Worm (Caenorhabditis elegans) whole organism, L2 larva: Measurements from ENCODE around the gene aipr-1.

Experiments used
- C34F6.9 ChIP-seq: fragments of 150-350 bp; optimal IDR thresholded peaks from 2 replicates; lab custom pipeline; 2014; ENCODE audit warnings: missing biosample characterization, missing genetic modification characterization
- F13H6.1 ChIP-seq: sonication (generic microtip); optimal IDR thresholded peaks from 2 replicates; lab custom pipeline; 2016; ENCODE audit warnings: missing genetic modification characterization, missing compliant biosample characterization
- Y55F3AM.14 ChIP-seq: fragments of 200-800 bp; sonication (Bioruptor generic); optimal IDR thresholded peaks from 2 replicates; lab custom pipeline; 2018; ENCODE audit warnings: mild to moderate bottlenecking, missing genetic modification characterization, missing compliant biosample characterization
- ZK546.5 ChIP-seq: sonication (generic microtip); optimal IDR thresholded peaks from 2 replicates; lab custom pipeline; 2017; ENCODE audit warnings: missing biosample characterization, missing genetic modification characterization
- alr-1 ChIP-seq: fragments of 150-350 bp; optimal IDR thresholded peaks from 2 replicates; lab custom pipeline; 2014; ENCODE audit warnings: missing biosample characterization, missing genetic modification characterization
- aly-2 ChIP-seq: fragments of 150-350 bp; optimal IDR thresholded peaks from 2 replicates; lab custom pipeline; 2014; ENCODE audit warnings: missing biosample characterization, missing genetic modification characterization
- ama-1 ChIP-seq: fragments of 150-350 bp; optimal IDR thresholded peaks from 2 replicates; lab custom pipeline; 2018; ENCODE audit warnings: inconsistent platforms
- blmp-1 ChIP-seq: sonication (generic microtip); optimal IDR thresholded peaks from 2 replicates; lab custom pipeline; 2017; ENCODE audit warnings: missing genetic modification characterization, mild to moderate bottlenecking, missing compliant biosample characterization, antibody characterized with exemption, moderate library complexity; ENCODE audit not compliant: insufficient read depth
- ceh-16 ChIP-seq: fragments of 150-350 bp; optimal IDR thresholded peaks from 2 replicates; lab custom pipeline; 2014; ENCODE audit warnings: missing biosample characterization, missing genetic modification characterization
- crh-2 ChIP-seq: sonication (generic microtip); optimal IDR thresholded peaks from 2 replicates; lab custom pipeline; 2017; ENCODE audit warnings: missing biosample characterization, missing genetic modification characterization
- dmd-4 ChIP-seq: sonication (generic microtip); optimal IDR thresholded peaks from 2 replicates; lab custom pipeline; 2017; ENCODE audit warnings: missing biosample characterization, missing genetic modification characterization
- egl-27 ChIP-seq: sonication (generic microtip); optimal IDR thresholded peaks from 3 replicates; lab custom pipeline; 2017; ENCODE audit warnings: missing biosample characterization, missing genetic modification reagents, missing genetic modification characterization
- elt-1 ChIP-seq: fragments of 150-350 bp; optimal IDR thresholded peaks from 2 replicates; lab custom pipeline; 2014; ENCODE audit warnings: missing biosample characterization, missing genetic modification characterization
- elt-3 ChIP-seq: sonication (generic microtip); optimal IDR thresholded peaks from 2 replicates; lab custom pipeline; 2017; ENCODE audit warnings: missing biosample characterization, missing genetic modification characterization
- fos-1 ChIP-seq: fragments of 150-350 bp; optimal IDR thresholded peaks from 2 replicates; lab custom pipeline; 2014; ENCODE audit warnings: missing biosample characterization, missing genetic modification characterization
- gmeb-1 ChIP-seq: fragments of 150-350 bp; optimal IDR thresholded peaks from 2 replicates; lab custom pipeline; 2014; ENCODE audit warnings: missing biosample characterization, missing genetic modification characterization
- lin-11 ChIP-seq: fragments of 150-350 bp; sonication (generic microtip); optimal IDR thresholded peaks from 2 replicates; lab custom pipeline; 2014; ENCODE audit warnings: missing biosample characterization, missing genetic modification characterization, inconsistent platforms, mixed read lengths
- lin-13 ChIP-seq: fragments of 150-350 bp; optimal IDR thresholded peaks from 2 replicates; lab custom pipeline; 2014; ENCODE audit warnings: missing biosample characterization, missing genetic modification reagents, missing genetic modification characterization
- lin-39 ChIP-seq: fragments of 150-350 bp; optimal IDR thresholded peaks from 2 replicates; lab custom pipeline; 2014; ENCODE audit warnings: missing biosample characterization, missing genetic modification reagents, missing genetic modification characterization
- lsy-2 ChIP-seq, 2 experiments: fragments of 150-350 bp in 1 of 2; sonication (generic microtip) in 1 of 2; optimal IDR thresholded peaks; 2 replicates each; lab custom pipeline; 2014 to 2017; ENCODE audit warnings: missing biosample characterization in 2 of 2, missing genetic modification characterization in 2 of 2
- mab-5 ChIP-seq: fragments of 150-350 bp; optimal IDR thresholded peaks from 2 replicates; lab custom pipeline; 2014; ENCODE audit warnings: missing biosample characterization, missing genetic modification characterization
- mbf-1 ChIP-seq: sonication (generic microtip); optimal IDR thresholded peaks from 2 replicates; lab custom pipeline; 2017; ENCODE audit warnings: missing biosample characterization, missing genetic modification characterization
- nhr-10 ChIP-seq: sonication (generic microtip); optimal IDR thresholded peaks from 2 replicates; lab custom pipeline; 2017; ENCODE audit warnings: missing biosample characterization, missing genetic modification characterization
- nhr-11 ChIP-seq: fragments of 150-350 bp; optimal IDR thresholded peaks from 2 replicates; lab custom pipeline; 2014; ENCODE audit warnings: missing biosample characterization, missing genetic modification characterization
- nhr-12 ChIP-seq: fragments of 150-350 bp; optimal IDR thresholded peaks from 2 replicates; lab custom pipeline; 2014; ENCODE audit warnings: missing biosample characterization, missing genetic modification characterization
- nhr-129 ChIP-seq: fragments of 150-350 bp; optimal IDR thresholded peaks from 2 replicates; lab custom pipeline; 2014; ENCODE audit warnings: missing biosample characterization, missing genetic modification characterization
- nhr-21 ChIP-seq: fragments of 150-350 bp; optimal IDR thresholded peaks from 2 replicates; lab custom pipeline; 2014; ENCODE audit warnings: missing biosample characterization, missing genetic modification characterization
- nhr-23 ChIP-seq: fragments of 150-350 bp; optimal IDR thresholded peaks from 2 replicates; lab custom pipeline; 2014; ENCODE audit warnings: missing biosample characterization, missing genetic modification reagents, missing genetic modification characterization
- nhr-237 ChIP-seq: fragments of 150-350 bp; optimal IDR thresholded peaks from 2 replicates; lab custom pipeline; 2014; ENCODE audit warnings: missing biosample characterization, missing genetic modification characterization
- nhr-25 ChIP-seq: fragments of 150-350 bp; sonication (generic microtip); optimal IDR thresholded peaks from 3 replicates; lab custom pipeline; 2014; ENCODE audit warnings: missing biosample characterization, missing genetic modification characterization
- nhr-6 ChIP-seq: fragments of 150-350 bp; optimal IDR thresholded peaks from 2 replicates; lab custom pipeline; 2014; ENCODE audit warnings: missing biosample characterization, missing genetic modification characterization
- peb-1 ChIP-seq: fragments of 150-350 bp; optimal IDR thresholded peaks from 2 replicates; lab custom pipeline; 2014; ENCODE audit warnings: missing biosample characterization, missing genetic modification characterization
- sem-4 ChIP-seq: fragments of 150-350 bp; optimal IDR thresholded peaks from 2 replicates; lab custom pipeline; 2014; ENCODE audit warnings: missing biosample characterization, missing genetic modification reagents, missing genetic modification characterization
- skn-1 ChIP-seq: sonication (generic microtip); optimal IDR thresholded peaks from 2 replicates; lab custom pipeline; 2017; ENCODE audit warnings: missing biosample characterization, missing genetic modification characterization
- sma-3 ChIP-seq: sonication (generic microtip); optimal IDR thresholded peaks from 2 replicates; lab custom pipeline; 2016; ENCODE audit warnings: missing genetic modification reagents, missing genetic modification characterization, missing compliant biosample characterization
- sma-9 ChIP-seq, 2 experiments: fragments of 150-350 bp in 1 of 2; sonication (generic microtip) in 1 of 2; optimal IDR thresholded peaks; 2 replicates each; lab custom pipeline; 2014 to 2016; ENCODE audit warnings: missing genetic modification characterization in 2 of 2, mild to moderate bottlenecking in 1 of 2, missing biosample characterization in 1 of 2, missing compliant biosample characterization in 1 of 2, missing genetic modification reagents in 1 of 2, moderate library complexity in 1 of 2
- snpc-4 ChIP-seq: fragments of 150-350 bp; optimal IDR thresholded peaks from 2 replicates; lab custom pipeline; 2014; ENCODE audit warnings: missing biosample characterization, missing genetic modification characterization
- unc-62 ChIP-seq: fragments of 150-350 bp; optimal IDR thresholded peaks from 2 replicates; lab custom pipeline; 2014; ENCODE audit warnings: missing biosample characterization, missing genetic modification reagents, missing genetic modification characterization
- zag-1 ChIP-seq: fragments of 150-350 bp; optimal IDR thresholded peaks from 2 replicates; lab custom pipeline; 2014; ENCODE audit warnings: missing biosample characterization, missing genetic modification characterization
- ztf-1 ChIP-seq: fragments of 200-800 bp; sonication (Bioruptor generic); conservative IDR thresholded peaks from 2 replicates; pipeline ENCODE4 v1.3.6; 2022; ENCODE audit warnings: missing genetic modification characterization, missing compliant biosample characterization
- ztf-11 ChIP-seq: sonication (generic microtip); optimal IDR thresholded peaks from 2 replicates; lab custom pipeline; 2017; ENCODE audit warnings: missing biosample characterization, missing genetic modification characterization

The aipr-1 gene

ce11 chrII:6575647-6576046, 18.4 kb downstream of the aipr-1 start, which contains the start of gene sra-29:
sra-29 (minus strand) TSS chrII:6575747.
- TF ChIP-seq nhr-25 (no peak), gmeb-1 (tag; lab: Kevin White, UChicago) (no peak), mbf-1 (no peak), ztf-1 (no peak)
- TF ChIP-seq, all 48 proteins: peak for 0

ce11 chrII:6573677-6574076, 20.4 kb downstream of the aipr-1 start, which contains the start of gene sra-28:
sra-28 (minus strand) TSS chrII:6573777.
- TF ChIP-seq lsy-2 (tag; optimal IDR thresholded peaks at IDR 0.05; lab: Kevin White, UChicago) (no peak), egl-27 (tag; lab: Kevin White, UChicago) (no peak), ztf-1 (no peak), elt-3 (tag; lab: Kevin White, UChicago) (no peak), mab-5 (tag; lab: Kevin White, UChicago) (no peak), nhr-11 (tag; lab: Kevin White, UChicago) (no peak), snpc-4 (tag; lab: Kevin White, UChicago) (no peak), unc-62 (no peak), ceh-16 (no peak), lin-39 (tag; lab: Kevin White, UChicago) (no peak), nhr-237 (no peak)

- no peak for TF ChIP-seq C34F6.9
- no peak for TF ChIP-seq lin-39 (tag; lab: Kevin White, UChicago)
- no peak for TF ChIP-seq alr-1
- no peak for TF ChIP-seq nhr-10 (tag; lab: Kevin White, UChicago)
- TF ChIP-seq nhr-23 (tag; lab: Kevin White, UChicago): no peak
- TF ChIP-seq crh-2 (tag; lab: Kevin White, UChicago): no peak
- TF ChIP-seq peb-1 (tag; lab: Kevin White, UChicago): no peak
- no peak for TF ChIP-seq F13H6.1 (tag; lab: Kevin White, UChicago)
- no peak for TF ChIP-seq dmd-4 (tag; lab: Kevin White, UChicago)
- no peak for TF ChIP-seq nhr-129 (tag; lab: Kevin White, UChicago)
- no peak for TF ChIP-seq sem-4 (tag; lab: Kevin White, UChicago)
- TF ChIP-seq fos-1 (tag; lab: Kevin White, UChicago): no peak
- TF ChIP-seq Y55F3AM.14 (GFP tag; lab: Kevin White, UChicago): no peak
- TF ChIP-seq mbf-1: no peak
- no peak for TF ChIP-seq lsy-2 (tag; optimal IDR thresholded peaks at IDR 0.05; lab: Kevin White, UChicago)
- TF ChIP-seq ama-1 (lab: Kevin White, UChicago): no peak
- no peak for TF ChIP-seq aly-2
- no peak for TF ChIP-seq lin-13 (GFP tag; lab: Kevin White, UChicago)
- no peak for TF ChIP-seq gmeb-1 (tag; lab: Kevin White, UChicago)
These were observed 25.3 kb downstream of the aipr-1 start, which contains the start of gene sra-27 for ce11 chrII:6568707-6569106. sra-27 (plus strand) TSS chrII:6569007.

DNA sequence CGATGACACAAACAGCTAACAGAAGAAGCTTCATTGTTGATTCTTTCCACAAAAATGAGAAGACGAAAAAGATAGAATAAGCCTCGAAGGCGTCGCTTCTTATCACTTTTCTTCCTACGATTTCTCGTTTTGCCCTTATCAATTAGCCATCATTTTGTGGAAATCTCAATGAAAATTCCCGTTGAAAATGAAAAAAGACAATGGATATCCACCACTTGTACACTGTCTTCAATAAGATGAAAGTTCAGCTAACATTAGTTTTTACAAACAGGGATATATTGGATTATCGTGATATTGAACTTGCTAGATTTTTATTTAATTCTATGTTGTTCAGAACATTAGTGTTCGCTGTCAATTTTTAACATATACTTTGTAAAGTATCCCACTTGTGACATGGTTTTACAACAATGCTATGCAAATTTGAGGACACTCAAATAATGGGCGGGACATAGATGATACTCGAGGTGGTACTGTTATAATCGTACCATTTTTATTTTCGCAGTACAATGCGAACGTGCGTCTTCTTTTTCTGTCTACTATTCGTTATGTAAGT, 27.3 kb downstream of the aipr-1 start, which contains the start of the genes F18C5.5 and F18C5.9:
Gene F18C5.5 (minus strand): TSS at position 101 of the 553 bp plus-strand sequence.
Gene F18C5.9 (plus strand): TSS at position 503 of the 553 bp plus-strand sequence.
- TF ChIP-seq peb-1 (tag; lab: Kevin White, UChicago): no peak
- TF ChIP-seq, all 48 proteins: peak for 0

DNA sequence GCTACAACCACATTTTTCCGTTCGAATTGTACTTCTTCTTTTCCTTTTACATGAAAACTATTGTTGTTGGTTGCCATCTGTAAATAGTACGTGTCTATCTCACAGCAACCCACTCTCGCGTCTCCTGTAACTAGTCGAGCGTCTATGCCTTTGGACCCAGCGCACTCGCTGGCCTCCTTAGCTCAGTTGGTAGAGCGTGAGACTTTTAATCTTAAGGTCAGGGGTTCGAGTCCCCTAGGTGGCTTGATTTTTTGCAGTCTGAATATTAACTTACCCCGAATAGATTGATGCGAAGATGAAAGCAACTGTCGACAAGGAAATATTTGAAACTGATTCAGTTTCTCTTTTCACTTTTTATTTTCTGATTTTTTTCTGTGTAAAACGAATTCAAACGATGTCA, 29.0 kb downstream of the aipr-1 start, which contains the start of gene mpz-3:
Gene mpz-3 (minus strand): TSS at position 320 of the 400 bp plus-strand sequence.
- TF ChIP-seq mab-5 (tag; lab: Kevin White, UChicago) (no peak), aly-2 (no peak), dmd-4 (tag; lab: Kevin White, UChicago) (no peak), nhr-23 (tag; lab: Kevin White, UChicago) (no peak), zag-1 (tag; lab: Kevin White, UChicago) (no peak), crh-2 (tag; lab: Kevin White, UChicago) (peak; percentile 18), lin-11 (tag; lab: Kevin White, UChicago) (peak; percentile 4), gmeb-1 (tag; lab: Kevin White, UChicago) (peak; percentile 51), sma-9 (GFP tag; optimal IDR thresholded peaks at IDR 0.05; lab: Kevin White, UChicago) (peak; percentile 63), sma-9 (tag; optimal IDR thresholded peaks at IDR 0.05; lab: Kevin White, UChicago) (no peak), nhr-10 (tag; lab: Kevin White, UChicago) (no peak), blmp-1 (tag; lab: Kevin White, UChicago) (no peak), ZK546.5 (tag; lab: Kevin White, UChicago) (no peak), sma-3 (peak; percentile 48), snpc-4 (tag; lab: Kevin White, UChicago) (no peak), C34F6.9 (peak; percentile 37), lin-13 (GFP tag; lab: Kevin White, UChicago) (peak; percentile 5), alr-1 (no peak), fos-1 (tag; lab: Kevin White, UChicago) (peak; percentile 57), skn-1 (tag; lab: Kevin White, UChicago) (no peak), mbf-1 (no peak), sem-4 (tag; lab: Kevin White, UChicago) (no peak), elt-3 (tag; lab: Kevin White, UChicago) (no peak), elt-1 (no peak), ceh-16 (no peak), ztf-11 (tag; lab: Kevin White, UChicago) (no peak), nhr-6 (no peak), egl-27 (tag; lab: Kevin White, UChicago) (no peak), nhr-237 (no peak), ama-1 (lab: Kevin White, UChicago) (no peak), nhr-21 (tag; lab: Kevin White, UChicago) (peak; percentile 50), unc-62 (no peak), F13H6.1 (tag; lab: Kevin White, UChicago) (peak; percentile 28), nhr-12 (tag; lab: Kevin White, UChicago) (no peak)
